Fruit fly (Drosophila melanogaster): Measurements from ENCODE around the gene Mocs1.

- TF ChIP-seq psq (optimal IDR thresholded peaks at IDR 0.05), result no peak
- TF ChIP-seq CG8478 (optimal IDR thresholded peaks at IDR 0.05), result no peak
- no peak for TF ChIP-seq usp (GFP tag; optimal IDR thresholded peaks at IDR 0.05)
- TF ChIP-seq pan (optimal IDR thresholded peaks at IDR 0.05), result no peak
- TF ChIP-seq EcR (GFP tag; optimal IDR thresholded peaks at IDR 0.05), result no peak
- no peak for TF ChIP-seq Dll (optimal IDR thresholded peaks at IDR 0.05)
Measured at dm6 chr3L:11064689-11065088, 5.6 kb upstream of the Mocs1 start, which contains the start of the genes CG32075, CG45101 and SuUR.

Data from whole organism.